Fruit fly (Drosophila melanogaster): ENCODE results near the gene CG12355.

Gene CG12355

dm6 chr3L:15514814-15515495 is 19.6 kb upstream of the CG12355 start (continued):
- no peak for TF ChIP-seq tap (tag; optimal IDR thresholded peaks at IDR 0.05)
- no peak for TF ChIP-seq sim (GFP tag; IDR thresholded peaks at IDR 0.05)
- TF ChIP-seq B-H2 (GFP tag; optimal IDR thresholded peaks at IDR 0.05): peak; percentile 0
- no peak for TF ChIP-seq gcm2 (GFP tag; optimal IDR thresholded peaks at IDR 0.05)
- TF ChIP-seq CG4360 (GFP tag; IDR thresholded peaks at IDR 0.05): peak; percentile 81
- no peak for TF ChIP-seq Dip3 (GFP tag; optimal IDR thresholded peaks at IDR 0.05)
- no peak for TF ChIP-seq vvl (GFP tag; IDR thresholded peaks at IDR 0.05)
- no peak for TF ChIP-seq HLH4C (GFP tag; IDR thresholded peaks at IDR 0.05; ENCODE audit: partially characterized antibody)
- TF ChIP-seq Fer3 (tag; optimal IDR thresholded peaks at IDR 0.05): no peak
- TF ChIP-seq Spps (tag; optimal IDR thresholded peaks at IDR 0.05): no peak
- TF ChIP-seq CG9437 (GFP tag; optimal IDR thresholded peaks at IDR 0.05): no peak
- no peak for TF ChIP-seq CG9215 (GFP tag; IDR thresholded peaks at IDR 0.05)
- no peak for TF ChIP-seq unpg (GFP tag; optimal IDR thresholded peaks at IDR 0.05)
- no peak for TF ChIP-seq otp (GFP tag; IDR thresholded peaks at IDR 0.05)
- no peak for TF ChIP-seq CG2712 (tag; optimal IDR thresholded peaks at IDR 0.05)
- peak; percentile 28 for TF ChIP-seq Vsx1 (GFP tag; optimal IDR thresholded peaks at IDR 0.05)
- TF ChIP-seq CG17186 (GFP tag; optimal IDR thresholded peaks at IDR 0.05): no peak
- no peak for TF ChIP-seq gsb (GFP tag; IDR thresholded peaks at IDR 0.05)
- TF ChIP-seq pum (GFP tag; optimal IDR thresholded peaks at IDR 0.05): no peak
- no peak for TF ChIP-seq CG8478 (optimal IDR thresholded peaks at IDR 0.05)
- no peak for TF ChIP-seq Chrac-16 (GFP tag; optimal IDR thresholded peaks at IDR 0.05)
- TF ChIP-seq CG13123 (GFP tag; optimal IDR thresholded peaks at IDR 0.05): no peak
- no peak for TF ChIP-seq Eip74EF (GFP tag; optimal IDR thresholded peaks at IDR 0.05)
- TF ChIP-seq Gsc (GFP tag; IDR thresholded peaks at IDR 0.05): no peak
- no peak for TF ChIP-seq CG9876 (GFP tag; optimal IDR thresholded peaks at IDR 0.05)
- TF ChIP-seq Optix (GFP tag; IDR thresholded peaks at IDR 0.05): no peak
- TF ChIP-seq lbe (GFP tag; optimal IDR thresholded peaks at IDR 0.05): no peak
- TF ChIP-seq Atf3 (GFP tag; optimal IDR thresholded peaks at IDR 0.05): no peak
- TF ChIP-seq Med (GFP tag): peak; percentile 77
- peak; percentile 91 for TF ChIP-seq CG17385 (GFP tag; optimal IDR thresholded peaks at IDR 0.05)
- no peak for TF ChIP-seq CG16813 (GFP tag; IDR thresholded peaks at IDR 0.05; ENCODE audit: partially characterized antibody)
- TF ChIP-seq CG3726 (GFP tag; IDR thresholded peaks at IDR 0.05): no peak
- no peak for TF ChIP-seq cas (GFP tag; IDR thresholded peaks at IDR 0.05)
- peak; percentile 17 for TF ChIP-seq CG6765 (GFP tag; optimal IDR thresholded peaks at IDR 0.05)
- no peak for TF ChIP-seq wor (GFP tag; IDR thresholded peaks at IDR 0.05)
- TF ChIP-seq ERR (GFP tag; optimal IDR thresholded peaks at IDR 0.05): no peak
- no peak for TF ChIP-seq CG15696 (tag; optimal IDR thresholded peaks at IDR 0.05)
- peak; percentile 43 for TF ChIP-seq exex (tag; optimal IDR thresholded peaks at IDR 0.05)
- TF ChIP-seq Hr78 (GFP tag; optimal IDR thresholded peaks at IDR 0.05): peak in 1 of 2 experiments; percentile 67
- TF ChIP-seq CG3847 (GFP tag; IDR thresholded peaks at IDR 0.05): no peak
- no peak for TF ChIP-seq pan (optimal IDR thresholded peaks at IDR 0.05)
- TF ChIP-seq pan (GFP tag; optimal IDR thresholded peaks at IDR 0.05 in 1 of 2, IDR thresholded peaks at IDR 0.05 in 1 of 2): no peak
- TF ChIP-seq CkIIα-i1 (GFP tag; IDR thresholded peaks at IDR 0.05): no peak
- peak; percentile 37 for TF ChIP-seq sens (GFP tag)
- TF ChIP-seq Xbp1 (GFP tag; optimal IDR thresholded peaks at IDR 0.05): no peak
- peak; percentile 4; the same call in 2 of the 4 replicates for TF ChIP-seq chinmo (GFP tag; IDR thresholded peaks at IDR 0.05; ENCODE audit: partially characterized antibody)
- TF ChIP-seq CG32772 (GFP tag; IDR thresholded peaks at IDR 0.05): no peak
- no peak for TF ChIP-seq Fer2 (tag; optimal IDR thresholded peaks at IDR 0.05)
- TF ChIP-seq CG1602 (GFP tag; optimal IDR thresholded peaks at IDR 0.05): no peak
- no peak for TF ChIP-seq CG8281 (tag; optimal IDR thresholded peaks at IDR 0.05)
- TF ChIP-seq sd (tag; optimal IDR thresholded peaks at IDR 0.05): peak; percentile 17
